Fruit fly (Drosophila melanogaster) whole organism, wandering third instar larva: ENCODE measurements around the gene CG17294.

Source experiments
- Abd-B ChIP-seq: fragments of >200 bp; optimal IDR thresholded peaks from 2 replicates; lab custom pipeline; 2017; ENCODE audit warnings: missing biosample characterization, missing genetic modification characterization
- CG32264 ChIP-seq: fragments of 200-800 bp; sonication (Bioruptor generic); optimal IDR thresholded peaks from 2 replicates; lab custom pipeline; 2016; ENCODE audit warnings: missing biosample characterization, missing genetic modification characterization
- CG9705 ChIP-seq: fragments of 200-800 bp; sonication (Bioruptor generic); optimal IDR thresholded peaks from 2 replicates; lab custom pipeline; 2018; ENCODE audit warnings: missing biosample characterization, mild to moderate bottlenecking, missing genetic modification characterization
- CrebA ChIP-seq: fragments of 200-800 bp; sonication (Bioruptor generic); optimal IDR thresholded peaks from 2 replicates; lab custom pipeline; 2016; ENCODE audit warnings: missing biosample characterization, mild to moderate bottlenecking, missing genetic modification characterization, borderline replicate concordance
- Dif ChIP-seq: fragments of 200-275, 200-300 bp; sonication (Bioruptor generic); optimal IDR thresholded peaks from 2 replicates; lab custom pipeline; 2018; ENCODE audit warnings: missing biosample characterization, missing genetic modification characterization; ENCODE audit not compliant: partially characterized antibody
- GATAd ChIP-seq: sonication (Bioruptor generic); optimal IDR thresholded peaks from 2 replicates; lab custom pipeline; 2016; ENCODE audit warnings: missing biosample characterization, missing genetic modification characterization
- HLH106 ChIP-seq: fragments of 200-800 bp; optimal IDR thresholded peaks from 3 replicates; lab custom pipeline; 2019; ENCODE audit warnings: missing biosample characterization, mild to moderate bottlenecking, missing genetic modification characterization, moderate library complexity
- Hnf4 ChIP-seq: fragments of 200-800 bp; sonication (Bioruptor generic); optimal IDR thresholded peaks from 2 replicates; lab custom pipeline; 2016; ENCODE audit warnings: missing biosample characterization, mild to moderate bottlenecking, missing genetic modification characterization
- Hr83 ChIP-seq: fragments of 200-300 bp; sonication (Bioruptor generic); optimal IDR thresholded peaks from 2 replicates; lab custom pipeline; 2016; ENCODE audit warnings: missing biosample characterization, mild to moderate bottlenecking, missing genetic modification characterization, moderate library complexity; ENCODE audit not compliant: poor library complexity, severe bottlenecking
- Mio ChIP-seq: sonication (Bioruptor generic); optimal IDR thresholded peaks from 2 replicates; lab custom pipeline; 2016; ENCODE audit warnings: missing biosample characterization, missing genetic modification characterization
- Myc ChIP-seq: fragments of >200 bp; optimal IDR thresholded peaks from 2 replicates; lab custom pipeline; 2017
- OdsH ChIP-seq: fragments of 200-800 bp; sonication (Bioruptor generic); optimal IDR thresholded peaks from 2 replicates; lab custom pipeline; 2016; ENCODE audit warnings: missing biosample characterization, mild to moderate bottlenecking, missing genetic modification characterization
- Sp1 ChIP-seq: fragments of 200-800 bp; sonication (Bioruptor generic); optimal IDR thresholded peaks from 3 replicates; lab custom pipeline; 2019; ENCODE audit warnings: missing biosample characterization, mild to moderate bottlenecking, missing genetic modification characterization, moderate library complexity
- Vsx2 ChIP-seq: fragments of 200-300, 225-300 bp; sonication (Bioruptor generic); optimal IDR thresholded peaks from 2 replicates; lab custom pipeline; 2018; ENCODE audit warnings: missing biosample characterization, missing genetic modification characterization; ENCODE audit not compliant: partially characterized antibody
- br ChIP-seq: fragments of 200-800 bp; sonication (Bioruptor generic); optimal IDR thresholded peaks from 2 replicates; lab custom pipeline; 2016; ENCODE audit warnings: missing biosample characterization, missing genetic modification characterization
- brk ChIP-seq: fragments of 200-800 bp; sonication (Bioruptor generic); optimal IDR thresholded peaks from 2 replicates; lab custom pipeline; 2016; ENCODE audit warnings: missing biosample characterization, mild to moderate bottlenecking, missing genetic modification characterization
- dl ChIP-seq, 2 experiments: fragments of 175-275, 200-275 bp in 1 of 2; fragments of 200-275 bp in 1 of 2; sonication (Bioruptor generic); optimal IDR thresholded peaks; lab custom pipeline; 2018; ENCODE audit warnings: mild to moderate bottlenecking in 2 of 2, missing biosample characterization in 2 of 2, missing genetic modification characterization in 2 of 2, moderate library complexity in 2 of 2; ENCODE audit not compliant: partially characterized antibody in 2 of 2, insufficient read depth in 1 of 2
- dmrt93B ChIP-seq: fragments of 200-800 bp; sonication (Bioruptor generic); optimal IDR thresholded peaks from 2 replicates; lab custom pipeline; 2018; ENCODE audit warnings: missing biosample characterization, mild to moderate bottlenecking, missing genetic modification characterization
- dsf ChIP-seq: sonication (Bioruptor generic); optimal IDR thresholded peaks from 2 replicates; lab custom pipeline; 2016; ENCODE audit warnings: missing biosample characterization, missing genetic modification characterization, borderline replicate concordance
- ey ChIP-seq: fragments of 200-800 bp; sonication (Bioruptor generic); optimal IDR thresholded peaks from 2 replicates; lab custom pipeline; 2016; ENCODE audit warnings: missing biosample characterization, missing genetic modification characterization
- foxo ChIP-seq, 2 experiments: fragments of 200-800 bp; sonication (Bioruptor generic); optimal IDR thresholded peaks; 2 replicates in 1 of 2; 3 replicates in 1 of 2; lab custom pipeline; 2016 to 2017; ENCODE audit warnings: missing biosample characterization in 2 of 2, missing genetic modification characterization in 2 of 2
- fru ChIP-seq: fragments of 200-800 bp; sonication (Bioruptor generic); optimal IDR thresholded peaks from 3 replicates; lab custom pipeline; 2016; ENCODE audit warnings: missing biosample characterization, mild to moderate bottlenecking, missing genetic modification characterization
- h ChIP-seq: fragments of 200-800 bp; sonication (Bioruptor generic); optimal IDR thresholded peaks from 3 replicates; lab custom pipeline; 2016; ENCODE audit warnings: missing biosample characterization, mild to moderate bottlenecking, missing genetic modification characterization
- jim ChIP-seq: fragments of 175-275, 200-325 bp; sonication (Bioruptor generic); optimal IDR thresholded peaks from 2 replicates; lab custom pipeline; 2016; ENCODE audit warnings: missing biosample characterization, mild to moderate bottlenecking, missing genetic modification characterization
- pan ChIP-seq: fragments of >200 bp; optimal IDR thresholded peaks from 2 replicates; lab custom pipeline; 2017
- psq ChIP-seq: fragments of 200-800 bp; sonication (Bioruptor generic); optimal IDR thresholded peaks from 3 replicates; lab custom pipeline; 2017; ENCODE audit warnings: missing biosample characterization, mild to moderate bottlenecking, missing genetic modification characterization, moderate library complexity
- rgr ChIP-seq: fragments of 200-800 bp; sonication (Bioruptor generic); optimal IDR thresholded peaks from 3 replicates; lab custom pipeline; 2016; ENCODE audit warnings: missing biosample characterization, mild to moderate bottlenecking, missing genetic modification characterization
- sage ChIP-seq: fragments of 200-800 bp; sonication (Bioruptor generic); optimal IDR thresholded peaks from 2 replicates; lab custom pipeline; 2016; ENCODE audit warnings: missing biosample characterization, mild to moderate bottlenecking, missing genetic modification characterization
- sv ChIP-seq: fragments of 200-800 bp; sonication (Bioruptor generic); optimal IDR thresholded peaks from 3 replicates; lab custom pipeline; 2016; ENCODE audit warnings: missing biosample characterization, missing genetic modification characterization
- tai ChIP-seq: sonication (Bioruptor generic); optimal IDR thresholded peaks from 2 replicates; lab custom pipeline; 2016; ENCODE audit warnings: missing biosample characterization, missing genetic modification characterization
- usp ChIP-seq: fragments of >200 bp; optimal IDR thresholded peaks from 2 replicates; lab custom pipeline; 2017; ENCODE audit warnings: missing biosample characterization, missing genetic modification characterization
- woc ChIP-seq: sonication (Bioruptor generic); optimal IDR thresholded peaks from 2 replicates; lab custom pipeline; 2016; ENCODE audit warnings: missing biosample characterization, mild to moderate bottlenecking, missing genetic modification characterization

Gene CG17294

dm6 chr2L:8384985-8385519 is 8.2 kb downstream of the CG17294 start:
- TF ChIP-seq br (GFP tag; lab: Kevin White, UChicago): no peak
- no peak for TF ChIP-seq CG32264 (GFP tag; lab: Kevin White, UChicago)
- TF ChIP-seq Vsx2: no peak
- no peak for TF ChIP-seq Mio (GFP tag; lab: Kevin White, UChicago)
- no peak for TF ChIP-seq dsf (GFP tag; lab: Kevin White, UChicago)
- no peak for TF ChIP-seq Hnf4

- no peak for TF ChIP-seq sv (GFP tag; lab: Kevin White, UChicago)
- no peak for TF ChIP-seq HLH106 (tag; lab: Kevin White, UChicago)
- TF ChIP-seq ey: no peak
- TF ChIP-seq foxo (GFP tag; optimal IDR thresholded peaks at IDR 0.05; lab: Kevin White, UChicago): no peak
- TF ChIP-seq dl (GFP tag; optimal IDR thresholded peaks at IDR 0.05; lab: Kevin White, UChicago; ENCODE audit: insufficient read depth in 1 of 2, partially characterized antibody in 2 of 2): no peak
- no peak for TF ChIP-seq fru (GFP tag; lab: Kevin White, UChicago)
- no peak for TF ChIP-seq br (GFP tag; lab: Kevin White, UChicago)
- no peak for TF ChIP-seq jim (GFP tag; lab: Kevin White, UChicago)
- TF ChIP-seq Abd-B (GFP tag; lab: Kevin White, UChicago): no peak
- no peak for TF ChIP-seq woc (GFP tag; lab: Kevin White, UChicago)
- no peak for TF ChIP-seq Hr83 (GFP tag; lab: Kevin White, UChicago)
- TF ChIP-seq h (GFP tag; lab: Kevin White, UChicago): no peak
- no peak for TF ChIP-seq psq (GFP tag; lab: Kevin White, UChicago)
- TF ChIP-seq dmrt93B (GFP tag; lab: Kevin White, UChicago): no peak
- TF ChIP-seq Dif (GFP tag; lab: Kevin White, UChicago): no peak
These were observed 9.0 kb downstream of the CG17294 start for dm6 chr2L:8385849-8386248.

dm6 chr2L:8389231-8389630 is 12.4 kb downstream of the CG17294 start, which contains the start of gene CG42819:
Gene CG42819, minus strand, starts transcription at chr2L:8389331.
- no peak for TF ChIP-seq dsf (GFP tag; lab: Kevin White, UChicago)
- TF ChIP-seq usp (GFP tag; lab: Kevin White, UChicago): no peak
- no peak for TF ChIP-seq HLH106 (tag; lab: Kevin White, UChicago)
- no peak for TF ChIP-seq Myc (lab: Kevin White, UChicago)
- no peak for TF ChIP-seq rgr (GFP tag; lab: Kevin White, UChicago)
- no peak for TF ChIP-seq tai
- no peak for TF ChIP-seq dmrt93B (GFP tag; lab: Kevin White, UChicago)
- TF ChIP-seq woc (GFP tag; lab: Kevin White, UChicago): no peak
- TF ChIP-seq psq (GFP tag; lab: Kevin White, UChicago): no peak
- no peak for TF ChIP-seq Vsx2
- no peak for TF ChIP-seq OdsH (GFP tag; lab: Kevin White, UChicago)
- TF ChIP-seq ey: no peak
- no peak for TF ChIP-seq brk (GFP tag; lab: Kevin White, UChicago)
- TF ChIP-seq foxo (GFP tag; optimal IDR thresholded peaks at IDR 0.05; lab: Kevin White, UChicago): no peak
- TF ChIP-seq CG9705 (GFP tag; lab: Kevin White, UChicago): no peak
- no peak for TF ChIP-seq h (GFP tag; lab: Kevin White, UChicago)
- TF ChIP-seq Sp1 (GFP tag; lab: Kevin White, UChicago): no peak

- no peak for TF ChIP-seq CrebA
- TF ChIP-seq GATAd (GFP tag; lab: Kevin White, UChicago): no peak
- TF ChIP-seq dl (GFP tag; optimal IDR thresholded peaks at IDR 0.05; lab: Kevin White, UChicago; ENCODE audit: insufficient read depth in 1 of 2, partially characterized antibody in 2 of 2): no peak
- no peak for TF ChIP-seq sage (GFP tag; lab: Kevin White, UChicago)
- TF ChIP-seq ey: no peak
- TF ChIP-seq HLH106 (tag; lab: Kevin White, UChicago): no peak
- no peak for TF ChIP-seq h (GFP tag; lab: Kevin White, UChicago)
- TF ChIP-seq Vsx2: no peak
- TF ChIP-seq pan (lab: Kevin White, UChicago): no peak
These were observed 15.5 kb downstream of the CG17294 start, which contains the start of gene CG42820 for dm6 chr2L:8392298-8392697. Gene CG42820, minus strand, starts transcription at chr2L:8392398.
